Worm (Caenorhabditis elegans) whole organism, early embryonic: Measurements from ENCODE around the gene casy-1.

Source experiments
- F13C5.2 ChIP-seq: sonication (generic microtip); optimal IDR thresholded peaks from 2 replicates; lab custom pipeline; 2017; ENCODE audit warnings: mild to moderate bottlenecking, missing genetic modification characterization, inconsistent platforms, missing compliant biosample characterization
- ama-1 ChIP-seq: fragments of 150-350 bp; optimal IDR thresholded peaks from 2 replicates; lab custom pipeline; 2014
- ceh-13 ChIP-seq: fragments of 200-800 bp; sonication (Bioruptor generic); optimal IDR thresholded peaks from 2 replicates; lab custom pipeline; 2018; ENCODE audit warnings: mild to moderate bottlenecking, missing genetic modification characterization, missing compliant biosample characterization
- ceh-36 ChIP-seq: sonication (generic microtip); optimal IDR thresholded peaks from 2 replicates; lab custom pipeline; 2016; ENCODE audit warnings: missing genetic modification characterization, inconsistent platforms, missing compliant biosample characterization
- flt-1 ChIP-seq: fragments of 200-800 bp; sonication (Bioruptor generic); IDR thresholded peaks from 2 replicates; pipeline ENCODE4 v1.3.6; 2022; ENCODE audit warnings: missing genetic modification characterization, missing compliant biosample characterization
- scrt-1 ChIP-seq: fragments of 200-800 bp; sonication (Bioruptor generic); IDR thresholded peaks from 2 replicates; pipeline ENCODE4 v1.3.6; 2022; ENCODE audit warnings: missing genetic modification characterization, missing compliant biosample characterization
- sea-1 ChIP-seq: fragments of 200-800 bp; sonication (Bioruptor generic); conservative IDR thresholded peaks from 2 replicates; pipeline ENCODE4 v1.3.6; 2022; ENCODE audit warnings: missing genetic modification characterization, missing compliant biosample characterization
- tbx-11 ChIP-seq: fragments of 200-800 bp; sonication (Bioruptor generic); IDR thresholded peaks from 2 replicates; pipeline ENCODE4 v1.3.6; 2022; ENCODE audit warnings: missing genetic modification characterization, missing compliant biosample characterization
- tbx-37 ChIP-seq: fragments of 200-800 bp; sonication (Bioruptor generic); conservative IDR thresholded peaks from 2 replicates; pipeline ENCODE4 v1.3.6; 2022; ENCODE audit warnings: missing genetic modification reagents, missing genetic modification characterization, missing compliant biosample characterization

DNA sequence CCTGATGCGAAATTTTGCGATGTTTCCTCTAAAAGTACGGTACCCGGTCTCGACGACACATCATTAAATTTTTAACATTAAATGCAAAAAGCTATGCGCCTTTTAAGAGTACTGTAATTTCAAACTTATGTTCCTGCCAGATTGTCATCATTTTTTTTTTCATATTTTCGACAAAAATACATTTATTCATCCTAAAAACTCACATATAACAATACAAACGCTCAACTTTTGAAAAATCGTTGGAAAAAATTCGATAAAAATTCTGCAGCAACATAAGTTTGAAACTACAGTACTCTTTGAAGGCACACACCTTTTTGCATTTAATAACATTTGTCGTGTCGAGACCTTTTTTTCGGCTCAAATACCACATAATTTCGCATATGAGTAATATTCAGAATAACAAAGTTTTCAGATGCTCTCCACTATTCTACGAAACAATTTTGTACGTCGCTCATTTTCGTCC lies 39.4 kb downstream of the casy-1 start, which contains the start of gene frh-1:
- TF ChIP-seq ama-1 (lab: Kevin White, UChicago) = no peak
- TF ChIP-seq scrt-1 (GFP tag; lab: Robert Waterston, UW) = no peak
- TF ChIP-seq flt-1 (GFP tag; lab: Robert Waterston, UW) = no peak
- TF ChIP-seq tbx-11 (GFP tag; lab: Robert Waterston, UW) = no peak
- no peak for TF ChIP-seq tbx-37 (GFP tag; lab: Robert Waterston, UW)
- TF ChIP-seq sea-1 (GFP tag; lab: Robert Waterston, UW) = no peak
- TF ChIP-seq ceh-36 = no peak
- no peak for TF ChIP-seq F13C5.2 (tag; lab: Kevin White, UChicago)
- TF ChIP-seq ceh-13 = no peak
